Worm (Caenorhabditis elegans): Measurements from ENCODE around the gene F11A5.16.
A peak's percentile ranks its signal among the peaks of the same experiment; 100 is the strongest.

Gene F11A5.16

ce11 chrV:16182918-16183317, 27.8 kb upstream of the F11A5.16 start, which contains the start of gene srh-277:
Gene srh-277 (plus strand): TSS chrV:16183218.
- TF ChIP-seq aly-2 (tag; optimal IDR thresholded peaks at IDR 0.05) (no peak), sox-4 (tag; optimal IDR thresholded peaks at IDR 0.05) (no peak), ama-1 (optimal IDR thresholded peaks at IDR 0.05) (no peak), ceh-90 (tag; optimal IDR thresholded peaks at IDR 0.05) (no peak)

DNA sequence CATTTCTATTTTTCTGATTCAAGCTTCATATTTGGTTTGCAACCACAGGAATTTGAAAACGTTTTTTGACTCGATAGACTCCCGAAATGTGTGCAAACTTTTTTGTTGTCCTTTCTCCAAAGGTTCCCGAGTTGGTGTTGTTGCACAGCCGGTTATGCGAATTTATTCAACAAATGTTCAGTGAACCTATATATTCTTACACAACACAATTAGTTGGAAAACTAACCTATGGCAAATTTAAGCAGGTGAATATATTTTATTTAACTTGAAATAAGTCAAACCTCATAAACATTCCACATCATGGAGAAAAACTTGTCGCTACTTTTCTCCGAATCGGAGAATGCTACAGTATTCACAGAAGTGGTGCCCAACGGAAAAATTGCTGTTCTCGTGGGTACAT, 27.4 kb upstream of the F11A5.16 start, which contains the start of gene srz-14:
Gene srz-14 (plus strand): TSS at position 301 of the 400 bp plus-strand sequence.
- no peak for TF ChIP-seq tbx-2 (tag; optimal IDR thresholded peaks at IDR 0.05)
- no peak for TF ChIP-seq mef-2 (tag; optimal IDR thresholded peaks at IDR 0.05)
- TF ChIP-seq sptf-1 (tag; optimal IDR thresholded peaks at IDR 0.05): no peak
- no peak for TF ChIP-seq unc-130 (tag; optimal IDR thresholded peaks at IDR 0.05)

DNA sequence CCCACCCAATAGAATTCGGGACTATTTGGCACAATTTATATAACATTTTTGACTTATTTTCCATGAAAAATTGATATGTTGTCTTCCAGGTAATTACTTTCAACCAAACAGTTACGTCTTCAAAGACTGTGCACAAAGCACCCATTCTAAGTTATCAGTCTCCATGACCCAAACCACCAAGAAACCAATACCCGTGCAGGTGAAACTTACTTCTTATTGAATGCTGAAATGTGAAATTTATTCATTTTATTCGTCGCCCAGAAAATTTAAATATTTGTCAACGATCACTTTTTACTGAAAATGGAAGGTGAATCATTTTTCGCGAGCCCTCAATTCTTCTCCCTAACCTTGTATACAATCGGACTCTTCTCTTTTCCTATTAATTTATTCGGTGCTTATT, 20.3 kb upstream of the F11A5.16 start, which contains the start of gene srh-281:
Gene srh-281 (plus strand): TSS at position 301 of the 400 bp plus-strand sequence.
- TF ChIP-seq mab-9 (GFP tag; IDR thresholded peaks at IDR 0.05) (no peak), lin-13 (GFP tag; optimal IDR thresholded peaks at IDR 0.05) (no peak), lir-3 (tag; optimal IDR thresholded peaks at IDR 0.05; ENCODE audit: poor library complexity) (no peak), nhr-19 (GFP tag; conservative IDR thresholded peaks at IDR 0.05) (no peak), mep-1 (tag; optimal IDR thresholded peaks at IDR 0.05) (no peak), nhr-84 (tag; optimal IDR thresholded peaks at IDR 0.05) (no peak), ces-1 (GFP tag; optimal IDR thresholded peaks at IDR 0.05) (no peak), vab-15 (tag; optimal IDR thresholded peaks at IDR 0.05) (no peak), egl-27 (tag; optimal IDR thresholded peaks at IDR 0.05) (no peak), ama-1 (optimal IDR thresholded peaks at IDR 0.05) (no peak), pqm-1 (tag; optimal IDR thresholded peaks at IDR 0.05) (no peak), aly-2 (tag; optimal IDR thresholded peaks at IDR 0.05) (no peak), lin-35 (GFP tag; optimal IDR thresholded peaks at IDR 0.05) (no peak), lsy-2 (tag; optimal IDR thresholded peaks at IDR 0.05) (no peak)

- TF ChIP-seq lir-3 (tag; optimal IDR thresholded peaks at IDR 0.05; ENCODE audit: poor library complexity) (no peak), ceh-82 (tag; optimal IDR thresholded peaks at IDR 0.05) (no peak), lin-39 (tag; optimal IDR thresholded peaks at IDR 0.05) (no peak), nhr-20 (tag; optimal IDR thresholded peaks at IDR 0.05) (no peak), elt-2 (tag; optimal IDR thresholded peaks at IDR 0.05) (no peak), fkh-10 (GFP tag; optimal IDR thresholded peaks at IDR 0.05) (no peak), snu-23 (GFP tag; optimal IDR thresholded peaks at IDR 0.05) (no peak), hpl-2 (GFP tag; optimal IDR thresholded peaks at IDR 0.05) (no peak), nhr-19 (GFP tag; conservative IDR thresholded peaks at IDR 0.05) (no peak)
These were observed 18.6 kb upstream of the F11A5.16 start, which contains the start of gene srh-279 for ce11 chrV:16192114-16192513. Gene srh-279 (plus strand): TSS chrV:16192414.

DNA sequence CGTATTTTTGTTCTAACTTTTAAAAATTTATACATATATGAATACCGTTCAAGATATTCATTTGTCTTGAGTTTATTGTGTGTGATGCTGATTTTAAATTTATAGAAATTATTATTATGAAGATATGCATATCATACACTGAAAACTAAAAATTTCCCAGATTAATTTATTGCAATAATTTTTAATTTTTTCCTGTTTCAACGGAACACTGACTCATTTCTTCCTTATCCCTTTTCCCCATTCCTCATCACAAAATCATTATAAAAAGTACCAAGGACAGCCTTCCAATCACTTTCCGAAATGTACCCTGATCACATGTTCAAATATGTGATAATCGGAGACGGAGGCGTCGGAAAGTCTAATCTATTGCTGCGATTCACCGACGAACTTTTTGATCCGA, 16.1 kb upstream of the F11A5.16 start, which contains the start of gene rabr-4:
Gene rabr-4 (plus strand): TSS at position 301 of the 400 bp plus-strand sequence.
- no peak for TF ChIP-seq Y116A8C.19 (tag; optimal IDR thresholded peaks at IDR 0.05; ENCODE audit: borderline replicate concordance)
- no peak for TF ChIP-seq vab-15 (tag; optimal IDR thresholded peaks at IDR 0.05)
- no peak for TF ChIP-seq nhr-11 (tag; optimal IDR thresholded peaks at IDR 0.05)
- peak; percentile 46 for TF ChIP-seq blmp-1 (tag; optimal IDR thresholded peaks at IDR 0.05)
- no peak for TF ChIP-seq ceh-8 (GFP tag; optimal IDR thresholded peaks at IDR 0.05)
- no peak for TF ChIP-seq nhr-20 (tag; optimal IDR thresholded peaks at IDR 0.05)
- peak in 1 of 6 experiments; percentile 20 for TF ChIP-seq elt-3 (tag; optimal IDR thresholded peaks at IDR 0.05)
- TF ChIP-seq efl-3 (GFP tag; optimal IDR thresholded peaks at IDR 0.05): no peak

DNA sequence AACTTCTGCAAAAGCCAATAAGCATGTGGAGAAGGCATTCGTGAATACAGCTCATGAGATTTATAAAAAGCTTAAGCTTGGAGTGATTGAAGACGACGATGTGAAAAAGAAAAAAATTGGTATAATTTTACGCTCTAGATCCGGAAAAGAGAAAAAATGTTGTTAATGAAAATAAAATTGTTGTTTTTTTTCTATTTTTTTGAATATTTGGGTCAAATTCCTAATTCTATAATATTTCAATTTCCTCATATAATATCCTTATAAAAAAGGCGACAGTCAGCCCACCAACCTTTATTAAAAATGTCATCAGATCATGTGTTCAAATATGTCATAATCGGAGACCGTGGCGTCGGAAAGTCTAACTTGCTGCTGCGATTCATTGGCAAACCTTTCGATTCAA, 15.4 kb upstream of the F11A5.16 start, which contains the start of gene rabr-3:
Gene rabr-3 (plus strand): TSS at position 301 of the 400 bp plus-strand sequence.
- no peak for TF ChIP-seq pax-3 (tag; optimal IDR thresholded peaks at IDR 0.05)
- TF ChIP-seq lsy-2 (tag; optimal IDR thresholded peaks at IDR 0.05): no peak
- no peak for TF ChIP-seq unc-62 (GFP tag; optimal IDR thresholded peaks at IDR 0.05)
- TF ChIP-seq lin-14 (GFP tag; optimal IDR thresholded peaks at IDR 0.05): no peak
- TF ChIP-seq nhr-19 (GFP tag; conservative IDR thresholded peaks at IDR 0.05): no peak
- no peak for TF ChIP-seq nhr-85 (tag)
- TF ChIP-seq blmp-1 (tag; optimal IDR thresholded peaks at IDR 0.05): no peak
- TF ChIP-seq hlh-4 (tag; optimal IDR thresholded peaks at IDR 0.05): no peak
- no peak for TF ChIP-seq efl-3 (GFP tag; optimal IDR thresholded peaks at IDR 0.05)
- no peak for TF ChIP-seq lir-3 (tag; optimal IDR thresholded peaks at IDR 0.05; ENCODE audit: poor library complexity)
- TF ChIP-seq ceh-8 (GFP tag; optimal IDR thresholded peaks at IDR 0.05): no peak
- TF ChIP-seq hlh-17 (GFP tag; optimal IDR thresholded peaks at IDR 0.05; ENCODE audit: borderline replicate concordance): no peak
